Worm (Caenorhabditis elegans): ENCODE measurements around the gene far-1.

- TF ChIP-seq lim-6 (tag; optimal IDR thresholded peaks at IDR 0.05): no peak
- TF ChIP-seq pha-4 (tag; optimal IDR thresholded peaks at IDR 0.05): no peak
- TF ChIP-seq Y22D7AL.16 (tag; optimal IDR thresholded peaks at IDR 0.05): no peak
- TF ChIP-seq ets-4 (tag; optimal IDR thresholded peaks at IDR 0.05): no peak
- no peak for TF ChIP-seq fkh-10 (GFP tag; optimal IDR thresholded peaks at IDR 0.05)
- no peak for TF ChIP-seq ama-1 (optimal IDR thresholded peaks at IDR 0.05)
Measured at ce11 chrIII:9091392-9092291, 10.7 kb upstream of the far-1 start, which contains the start of gene glp-1.
